Worm (Caenorhabditis elegans): ENCODE results near the gene Y48B6A.13.

ce11 chrII:14250147-14250965 is 24.3 kb upstream of the Y48B6A.13 start, which contains the start of gene hmg-1.1:
- TF ChIP-seq ces-1 (GFP tag; optimal IDR thresholded peaks at IDR 0.05) (no peak), ceh-82 (tag; optimal IDR thresholded peaks at IDR 0.05) (no peak), skn-1 (tag; optimal IDR thresholded peaks at IDR 0.05) (no peak), pha-4 (GFP tag; IDR thresholded peaks at IDR 0.05) (peak; percentile 53; the same call in 1 of the 2 replicates), pha-4 (tag; optimal IDR thresholded peaks at IDR 0.05) (peak; percentile 46), unc-130 (GFP tag; optimal IDR thresholded peaks at IDR 0.05) (peak; percentile 11), Y5F2A.4 (GFP tag; optimal IDR thresholded peaks at IDR 0.05) (no peak), ama-1 (optimal IDR thresholded peaks at IDR 0.05) (peak; percentile 40)

All from whole organism, L4 larva.